Worm (Caenorhabditis elegans): ENCODE results near the gene hlh-8.

The hlh-8 gene

ce11 chrX:8155969-8156368 lies 39.7 kb downstream of the hlh-8 start (continued):
- TF ChIP-seq ttx-3 (tag; optimal IDR thresholded peaks at IDR 0.05) (peak; percentile 86), tbx-7 (tag; optimal IDR thresholded peaks at IDR 0.05) (no peak), lin-11 (tag; optimal IDR thresholded peaks at IDR 0.05) (peak; percentile 84), unc-3 (GFP tag; conservative IDR thresholded peaks at IDR 0.05) (peak; percentile 89), unc-3 (tag; optimal IDR thresholded peaks at IDR 0.05) (peak; percentile 25), Y22D7AL.16 (tag; optimal IDR thresholded peaks at IDR 0.05) (peak; percentile 84), fkh-10 (GFP tag; optimal IDR thresholded peaks at IDR 0.05) (no peak), sdc-2 (tag; optimal IDR thresholded peaks at IDR 0.05) (peak; percentile 71), fax-1 (tag; optimal IDR thresholded peaks at IDR 0.05) (peak; percentile 67), unc-86 (tag; optimal IDR thresholded peaks at IDR 0.05) (peak; percentile 15), sox-2 (GFP tag; IDR thresholded peaks at IDR 0.05) (peak; percentile 91), ztf-16 (tag; optimal IDR thresholded peaks at IDR 0.05) (peak; percentile 12), unc-42 (tag; optimal IDR thresholded peaks at IDR 0.05) (no peak), ahr-1 (tag; optimal IDR thresholded peaks at IDR 0.05) (peak; percentile 7), C38D4.7 (GFP tag; optimal IDR thresholded peaks at IDR 0.05) (peak; percentile 75), nfya-1 (tag; optimal IDR thresholded peaks at IDR 0.05) (peak; percentile 7), pha-4 (tag; optimal IDR thresholded peaks at IDR 0.05) (no peak), pha-2 (tag; optimal IDR thresholded peaks at IDR 0.05) (peak; percentile 77), madf-2 (tag; optimal IDR thresholded peaks at IDR 0.05) (peak; percentile 70), che-1 (tag; optimal IDR thresholded peaks at IDR 0.05) (peak; percentile 87), gmeb-2 (tag; optimal IDR thresholded peaks at IDR 0.05) (peak; percentile 89), T23F11.4 (GFP tag; optimal IDR thresholded peaks at IDR 0.05) (peak; percentile 86), ceh-18 (tag; optimal IDR thresholded peaks at IDR 0.05) (no peak), elt-4 (tag; optimal IDR thresholded peaks at IDR 0.05) (no peak), odd-2 (tag; optimal IDR thresholded peaks at IDR 0.05) (peak; percentile 61), ceh-22 (tag; optimal IDR thresholded peaks at IDR 0.05) (no peak), C08G9.2 (tag; optimal IDR thresholded peaks at IDR 0.05) (peak; percentile 55), ceh-6 (GFP tag; optimal IDR thresholded peaks at IDR 0.05) (peak; percentile 70), hlh-8 (tag; optimal IDR thresholded peaks at IDR 0.05) (peak; percentile 27), pqm-1 (tag; optimal IDR thresholded peaks at IDR 0.05) (no peak), elt-2 (tag; optimal IDR thresholded peaks at IDR 0.05) (peak; percentile 92)

- no peak for TF ChIP-seq hlh-15 (tag; optimal IDR thresholded peaks at IDR 0.05)
- TF ChIP-seq ceh-45 (GFP tag; IDR thresholded peaks at IDR 0.05), result 0 out of 2 replicates have a peak, but pooled peaks have one; percentile 17
- no peak for TF ChIP-seq F13H6.1 (tag; optimal IDR thresholded peaks at IDR 0.05)
Measured at ce11 chrX:8156502-8156901, 40.2 kb downstream of the hlh-8 start.

- TF ChIP-seq pqm-1 (tag; optimal IDR thresholded peaks at IDR 0.05) (no peak), unc-55 (GFP tag; optimal IDR thresholded peaks at IDR 0.05) (peak; percentile 28), tbx-2 (tag; optimal IDR thresholded peaks at IDR 0.05) (peak; percentile 62), sdc-2 (tag; optimal IDR thresholded peaks at IDR 0.05) (peak; percentile 5), nfya-1 (tag; optimal IDR thresholded peaks at IDR 0.05) (peak; percentile 47), nhr-11 (tag; optimal IDR thresholded peaks at IDR 0.05) (no peak), unc-42 (tag; optimal IDR thresholded peaks at IDR 0.05) (peak; percentile 23), ceh-31 (tag; optimal IDR thresholded peaks at IDR 0.05) (peak; percentile 56), ceh-18 (tag; optimal IDR thresholded peaks at IDR 0.05) (peak; percentile 23)
Measured at ce11 chrX:8157132-8157531, 40.9 kb downstream of the hlh-8 start.
